Worm (Caenorhabditis elegans) whole organism, L4 larva: ENCODE measurements around the gene hda-5.

ENCODE experiments used
- Y105C5A.15 ChIP-seq: fragments of 200-800 bp; sonication (Bioruptor generic); IDR thresholded peaks from 2 replicates; pipeline ENCODE4 v1.3.6; 2022; ENCODE audit warnings: missing genetic modification characterization, missing compliant biosample characterization
- aha-1 ChIP-seq: fragments of 150-350 bp; peaks from one replicate; lab custom pipeline; 2014; ENCODE audit warnings: missing biosample characterization, missing genetic modification characterization
- egl-43 ChIP-seq: fragments of 200-800 bp; sonication (Bioruptor generic); IDR thresholded peaks from 2 replicates; pipeline ENCODE4 v1.3.6; 2022; ENCODE audit warnings: missing genetic modification reagents, missing genetic modification characterization, missing compliant biosample characterization
- hlh-30 ChIP-seq: sonication (generic microtip); optimal IDR thresholded peaks from 2 replicates; lab custom pipeline; 2017; ENCODE audit warnings: antibody characterized with exemption, mild to moderate bottlenecking, missing genetic modification characterization, missing compliant biosample characterization; ENCODE audit not compliant: insufficient read depth
- lsy-2 ChIP-seq, 2 experiments: fragments of 150-350 bp in 1 of 2; sonication (generic microtip) in 1 of 2; optimal IDR thresholded peaks; 2 replicates each; lab custom pipeline; 2014 to 2017; ENCODE audit warnings: missing biosample characterization in 2 of 2, missing genetic modification characterization in 2 of 2
- mxl-2 ChIP-seq: fragments of 200-800 bp; sonication (Bioruptor generic); conservative IDR thresholded peaks from 2 replicates; pipeline ENCODE4 v1.3.6; 2022; ENCODE audit warnings: missing genetic modification reagents, missing genetic modification characterization, missing compliant biosample characterization
- nhr-102 ChIP-seq: sonication (generic microtip); optimal IDR thresholded peaks from 2 replicates; lab custom pipeline; 2016; ENCODE audit warnings: mild to moderate bottlenecking, missing genetic modification characterization, moderate library complexity, missing compliant biosample characterization
- nhr-11 ChIP-seq: fragments of 150-350 bp; optimal IDR thresholded peaks from 2 replicates; lab custom pipeline; 2014; ENCODE audit warnings: missing biosample characterization, missing genetic modification characterization
- nhr-237 ChIP-seq: sonication (generic microtip); optimal IDR thresholded peaks from 2 replicates; lab custom pipeline; 2017; ENCODE audit warnings: missing biosample characterization, missing genetic modification characterization
- nhr-28 ChIP-seq: fragments of 150-350 bp; optimal IDR thresholded peaks from 2 replicates; lab custom pipeline; 2014; ENCODE audit warnings: missing biosample characterization, missing genetic modification characterization
- saeg-2 ChIP-seq: fragments of 200-800 bp; sonication (Bioruptor generic); IDR thresholded peaks from 2 replicates; pipeline ENCODE4 v1.3.6; 2022; ENCODE audit warnings: missing genetic modification reagents, missing genetic modification characterization, missing compliant biosample characterization

Gene hda-5

DNA sequence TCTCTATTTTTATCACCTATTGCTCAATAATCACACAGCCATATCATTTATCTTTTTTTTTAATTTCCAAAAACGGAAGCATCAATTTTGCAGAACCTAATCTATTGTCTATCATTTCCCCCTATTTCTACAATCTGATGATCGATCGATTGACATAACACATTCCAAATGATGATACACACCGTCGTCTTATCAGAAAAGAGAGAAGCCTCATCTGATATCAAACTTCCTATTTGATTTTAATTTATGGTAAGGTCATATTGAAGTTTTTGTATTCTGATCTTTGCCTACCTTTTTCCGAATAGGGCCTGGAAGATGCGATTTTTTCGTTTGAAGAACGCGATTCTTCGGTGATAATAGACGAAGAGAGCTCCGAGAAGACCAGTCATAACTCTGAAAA is 50.7 kb downstream of the hda-5 start:
- peak; percentile 31 for TF ChIP-seq nhr-28 (tag; lab: Kevin White, UChicago)
- peak; percentile 79 for TF ChIP-seq aha-1 (tag; lab: Kevin White, UChicago)
- TF ChIP-seq hlh-30 (tag; lab: Kevin White, UChicago) = no peak
- TF ChIP-seq nhr-237 (tag; lab: Kevin White, UChicago) = no peak
- no peak for TF ChIP-seq egl-43
- no peak for TF ChIP-seq saeg-2 (GFP tag; lab: Robert Waterston, UW)
- TF ChIP-seq nhr-11 (tag; lab: Kevin White, UChicago) = no peak
- TF ChIP-seq mxl-2 (GFP tag; lab: Robert Waterston, UW) = no peak
- no peak for TF ChIP-seq nhr-102 (tag; lab: Kevin White, UChicago)
- TF ChIP-seq lsy-2 (tag; optimal IDR thresholded peaks at IDR 0.05; lab: Kevin White, UChicago) = no peak
- TF ChIP-seq Y105C5A.15 (GFP tag; lab: Robert Waterston, UW) = no peak
